Fruit fly (Drosophila melanogaster) whole organism, wandering third instar larva: ENCODE measurements around the gene hoip.

Experiments used
- Mio ChIP-seq: sonication (Bioruptor generic); optimal IDR thresholded peaks from 2 replicates; lab custom pipeline; 2016; ENCODE audit warnings: missing biosample characterization, missing genetic modification characterization
- OdsH ChIP-seq: fragments of 200-800 bp; sonication (Bioruptor generic); optimal IDR thresholded peaks from 2 replicates; lab custom pipeline; 2016; ENCODE audit warnings: missing biosample characterization, mild to moderate bottlenecking, missing genetic modification characterization
- dl ChIP-seq, 2 experiments: fragments of 175-275, 200-275 bp in 1 of 2; fragments of 200-275 bp in 1 of 2; sonication (Bioruptor generic); optimal IDR thresholded peaks; lab custom pipeline; 2018; ENCODE audit warnings: mild to moderate bottlenecking in 2 of 2, missing biosample characterization in 2 of 2, missing genetic modification characterization in 2 of 2, moderate library complexity in 2 of 2; ENCODE audit not compliant: partially characterized antibody in 2 of 2, insufficient read depth in 1 of 2
- pan ChIP-seq: fragments of >200 bp; optimal IDR thresholded peaks from 2 replicates; lab custom pipeline; 2017
- usp ChIP-seq: fragments of >200 bp; optimal IDR thresholded peaks from 2 replicates; lab custom pipeline; 2017; ENCODE audit warnings: missing biosample characterization, missing genetic modification characterization

DNA sequence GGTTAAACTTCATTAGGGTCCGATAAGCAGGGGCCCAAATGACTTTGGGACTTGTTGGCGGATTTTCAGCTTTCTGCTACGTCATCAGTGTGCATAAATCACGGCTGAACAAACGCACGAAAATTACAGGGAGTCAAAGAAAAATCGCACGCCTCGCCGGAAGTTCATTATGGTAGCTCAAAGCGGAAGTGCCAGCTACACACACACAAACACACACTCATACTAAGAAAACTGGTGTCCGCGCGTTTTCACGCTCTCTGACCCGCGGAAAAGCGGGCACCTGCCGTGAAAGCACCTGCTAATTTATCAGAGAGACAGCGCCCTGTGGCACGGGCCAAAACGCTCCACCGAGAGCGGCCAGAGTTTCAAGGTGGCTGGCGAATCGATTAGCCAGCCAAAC is 37.8 kb downstream of the hoip start:
- TF ChIP-seq usp: no peak
- no peak for TF ChIP-seq dl (GFP tag; optimal IDR thresholded peaks at IDR 0.05; lab: Kevin White, UChicago; ENCODE audit: insufficient read depth in 1 of 2, partially characterized antibody in 2 of 2)
- no peak for TF ChIP-seq OdsH (GFP tag; lab: Kevin White, UChicago)
- TF ChIP-seq pan (lab: Kevin White, UChicago): no peak
- TF ChIP-seq Mio (GFP tag; lab: Kevin White, UChicago): no peak
